Fruit fly (Drosophila melanogaster) whole organism, wandering third instar larva: ENCODE data around the gene CG31697.

ENCODE experiments used
- CG9705 ChIP-seq: fragments of 200-800 bp; sonication (Bioruptor generic); optimal IDR thresholded peaks from 2 replicates; lab custom pipeline; 2018; ENCODE audit warnings: missing biosample characterization, mild to moderate bottlenecking, missing genetic modification characterization
- Hnf4 ChIP-seq: fragments of 200-800 bp; sonication (Bioruptor generic); optimal IDR thresholded peaks from 2 replicates; lab custom pipeline; 2016; ENCODE audit warnings: missing biosample characterization, mild to moderate bottlenecking, missing genetic modification characterization
- OdsH ChIP-seq: fragments of 200-800 bp; sonication (Bioruptor generic); optimal IDR thresholded peaks from 2 replicates; lab custom pipeline; 2016; ENCODE audit warnings: missing biosample characterization, mild to moderate bottlenecking, missing genetic modification characterization
- Rel ChIP-seq, 2 experiments: fragments of 200-800 bp; sonication (Bioruptor generic) in 1 of 2; optimal IDR thresholded peaks; 2 replicates in 1 of 2; 3 replicates in 1 of 2; lab custom pipeline; 2016 to 2019; ENCODE audit warnings: mild to moderate bottlenecking in 2 of 2, missing biosample characterization in 2 of 2, missing genetic modification characterization in 2 of 2, moderate library complexity in 1 of 2
- br ChIP-seq: fragments of 200-800 bp; sonication (Bioruptor generic); optimal IDR thresholded peaks from 2 replicates; lab custom pipeline; 2016; ENCODE audit warnings: missing biosample characterization, missing genetic modification characterization
- h ChIP-seq: fragments of 200-800 bp; sonication (Bioruptor generic); optimal IDR thresholded peaks from 3 replicates; lab custom pipeline; 2016; ENCODE audit warnings: missing biosample characterization, mild to moderate bottlenecking, missing genetic modification characterization
- psq ChIP-seq: fragments of 200-800 bp; sonication (Bioruptor generic); optimal IDR thresholded peaks from 3 replicates; lab custom pipeline; 2017; ENCODE audit warnings: missing biosample characterization, mild to moderate bottlenecking, missing genetic modification characterization, moderate library complexity
- rgr ChIP-seq: fragments of 200-800 bp; sonication (Bioruptor generic); optimal IDR thresholded peaks from 3 replicates; lab custom pipeline; 2016; ENCODE audit warnings: missing biosample characterization, mild to moderate bottlenecking, missing genetic modification characterization

- TF ChIP-seq rgr: no peak
- TF ChIP-seq psq: no peak
- no peak for TF ChIP-seq OdsH (GFP tag; lab: Kevin White, UChicago)
- peak; percentile 5 for TF ChIP-seq h (GFP tag; lab: Kevin White, UChicago)
- TF ChIP-seq CG9705 (GFP tag; lab: Kevin White, UChicago): no peak
- TF ChIP-seq Rel (GFP tag; optimal IDR thresholded peaks at IDR 0.05; lab: Kevin White, UChicago): no peak
- no peak for TF ChIP-seq Rel (tag; optimal IDR thresholded peaks at IDR 0.05; lab: Kevin White, UChicago)
- TF ChIP-seq br: peak; percentile 15
- no peak for TF ChIP-seq Hnf4
These were observed 41.2 kb downstream of the CG31697 start for dm6 chr2L:19576299-19576971.
